Fruit fly (Drosophila melanogaster): ENCODE data around the gene dgt1.

The dgt1 gene

dm6 chr3R:29876733-29877193 lies 19.5 kb upstream of the dgt1 start, which contains the start of gene CG31038 (continued):
- TF ChIP-seq CG6276 (GFP tag; optimal IDR thresholded peaks at IDR 0.05) (peak; percentile 57), CG4318 (GFP tag; optimal IDR thresholded peaks at IDR 0.05) (no peak), Blimp-1 (GFP tag; optimal IDR thresholded peaks at IDR 0.05) (peak; percentile 18), vri (GFP tag; optimal IDR thresholded peaks at IDR 0.05) (peak; percentile 48), CG9139 (GFP tag; optimal IDR thresholded peaks at IDR 0.05) (peak; percentile 65), OdsH (GFP tag; optimal IDR thresholded peaks at IDR 0.05) (peak; percentile 54), CG16779 (tag; optimal IDR thresholded peaks at IDR 0.05) (peak; percentile 39), CG10631 (GFP tag; optimal IDR thresholded peaks at IDR 0.05) (peak; percentile 36), Hr39 (GFP tag; optimal IDR thresholded peaks at IDR 0.05) (peak; percentile 10), Eip75B (GFP tag; optimal IDR thresholded peaks at IDR 0.05) (peak; percentile 61), svp (GFP tag) (peak; percentile 74), esn (GFP tag; optimal IDR thresholded peaks at IDR 0.05) (peak; percentile 68), Sox14 (GFP tag; optimal IDR thresholded peaks at IDR 0.05) (peak; percentile 32), CG8319 (GFP tag; optimal IDR thresholded peaks at IDR 0.05) (peak; percentile 19), CG11294 (GFP tag; IDR thresholded peaks at IDR 0.05) (no peak), acj6 (GFP tag; optimal IDR thresholded peaks at IDR 0.05) (peak; percentile 39), CG31627 (GFP tag; optimal IDR thresholded peaks at IDR 0.05) (peak; percentile 1), fd85E (GFP tag; optimal IDR thresholded peaks at IDR 0.05) (no peak), CG1621 (tag; optimal IDR thresholded peaks at IDR 0.05) (peak; percentile 40), Met (GFP tag; optimal IDR thresholded peaks at IDR 0.05) (peak; percentile 69), lz (GFP tag; optimal IDR thresholded peaks at IDR 0.05) (peak; percentile 39), Sox15 (GFP tag; optimal IDR thresholded peaks at IDR 0.05) (no peak), CG6163 (GFP tag; IDR thresholded peaks at IDR 0.05) (peak; percentile 69)

- TF ChIP-seq Sox102F (GFP tag; optimal IDR thresholded peaks at IDR 0.05), result no peak
Observed at dm6 chr3R:29876232-29876631, 18.9 kb upstream of the dgt1 start.

dm6 chr3R:29875830-29876229 lies 18.5 kb upstream of the dgt1 start:
- TF ChIP-seq CG15336 (GFP tag; IDR thresholded peaks at IDR 0.05) (peak; percentile 84), CG8632 (GFP tag; optimal IDR thresholded peaks at IDR 0.05) (peak; percentile 66), dac (GFP tag; optimal IDR thresholded peaks at IDR 0.05) (peak; percentile 76), Lpt (GFP tag; optimal IDR thresholded peaks at IDR 0.05) (peak; percentile 59), Hr39 (GFP tag; optimal IDR thresholded peaks at IDR 0.05) (peak; percentile 68), Eip78C (GFP tag) (peak; percentile 96), topi (GFP tag; optimal IDR thresholded peaks at IDR 0.05) (peak; percentile 74), Ets21C (GFP tag; optimal IDR thresholded peaks at IDR 0.05) (peak; percentile 57), Gug (GFP tag; IDR thresholded peaks at IDR 0.05) (0 out of 2 replicates have a peak, but pooled peaks have one; percentile 34), Sox14 (GFP tag; optimal IDR thresholded peaks at IDR 0.05) (peak; percentile 71), CG7368 (GFP tag; optimal IDR thresholded peaks at IDR 0.05) (no peak), salr (GFP tag; optimal IDR thresholded peaks at IDR 0.05) (peak; percentile 26 to 84), CG34406 (GFP tag; optimal IDR thresholded peaks at IDR 0.05) (peak; percentile 72), CG31627 (GFP tag; optimal IDR thresholded peaks at IDR 0.05) (peak; percentile 62), CG9139 (GFP tag; optimal IDR thresholded peaks at IDR 0.05) (peak; percentile 61), Blimp-1 (GFP tag; optimal IDR thresholded peaks at IDR 0.05) (peak; percentile 7), lz (GFP tag; optimal IDR thresholded peaks at IDR 0.05) (peak; percentile 73), fd59A (GFP tag; optimal IDR thresholded peaks at IDR 0.05) (peak; percentile 65), Ets96B (tag; optimal IDR thresholded peaks at IDR 0.05) (peak; percentile 72), Hr38 (GFP tag; optimal IDR thresholded peaks at IDR 0.05) (no peak), vri (GFP tag; optimal IDR thresholded peaks at IDR 0.05) (peak; percentile 21), svp (GFP tag) (no peak), CG3032 (tag; optimal IDR thresholded peaks at IDR 0.05) (peak; percentile 49), CG11294 (GFP tag; IDR thresholded peaks at IDR 0.05) (no peak; the same call in 1 of the 2 replicates), CG10669 (GFP tag; optimal IDR thresholded peaks at IDR 0.05) (peak; percentile 67), acj6 (GFP tag; optimal IDR thresholded peaks at IDR 0.05) (peak; percentile 79), esn (GFP tag; optimal IDR thresholded peaks at IDR 0.05) (peak; percentile 82), Eip75B (GFP tag; optimal IDR thresholded peaks at IDR 0.05) (peak; percentile 75), eg (GFP tag; IDR thresholded peaks at IDR 0.05) (no peak), CG6792 (GFP tag; optimal IDR thresholded peaks at IDR 0.05) (peak; percentile 71), pdm3 (GFP tag; optimal IDR thresholded peaks at IDR 0.05) (no peak), CG32006 (GFP tag; optimal IDR thresholded peaks at IDR 0.05) (peak; percentile 87), Hr4 (GFP tag; optimal IDR thresholded peaks at IDR 0.05) (peak; percentile 89), dsx (GFP tag; optimal IDR thresholded peaks at IDR 0.05; ENCODE audit: poor library complexity, severe bottlenecking) (peak; percentile 21), CG11902 (GFP tag; optimal IDR thresholded peaks at IDR 0.05) (peak; percentile 25), Sox15 (GFP tag; optimal IDR thresholded peaks at IDR 0.05) (peak; percentile 57)

Measured in whole organism, prepupa.